Fruit fly (Drosophila melanogaster) whole organism, prepupa: Measurements from ENCODE around the gene mxc.

Experiments used
- Blimp-1 ChIP-seq: fragments of 200-800 bp; sonication (Bioruptor generic); optimal IDR thresholded peaks from 3 replicates; lab custom pipeline; 2017; ENCODE audit warnings: missing biosample characterization, missing genetic modification characterization, mild to moderate bottlenecking, moderate library complexity, missing genetic modification reagents
- CG11762 ChIP-seq: fragments of 200-800 bp; sonication (Bioruptor generic); optimal IDR thresholded peaks from 3 replicates; lab custom pipeline; 2016; ENCODE audit warnings: missing biosample characterization, missing genetic modification characterization; ENCODE audit not compliant: insufficient read depth
- CG15336 ChIP-seq: fragments of 200-800 bp; sonication (Bioruptor generic); IDR thresholded peaks from 2 replicates; pipeline ENCODE4 v1.3.6; 2022; ENCODE audit warnings: missing biosample characterization, missing genetic modification characterization
- CG16779 ChIP-seq: fragments of 200-800 bp; sonication (Bioruptor generic); optimal IDR thresholded peaks from 3 replicates; lab custom pipeline; 2017; ENCODE audit warnings: missing biosample characterization, mild to moderate bottlenecking, missing genetic modification characterization
- CG3032 ChIP-seq: fragments of 200-800 bp; optimal IDR thresholded peaks from 2 replicates; lab custom pipeline; 2019; ENCODE audit warnings: missing biosample characterization, mild to moderate bottlenecking, missing genetic modification characterization, moderate library complexity
- CG31627 ChIP-seq: fragments of 200-800 bp; sonication (Bioruptor generic); optimal IDR thresholded peaks from 3 replicates; lab custom pipeline; 2016; ENCODE audit warnings: missing biosample characterization, missing genetic modification characterization
- CG32006 ChIP-seq: fragments of 200-800 bp; sonication (Bioruptor generic); optimal IDR thresholded peaks from 3 replicates; lab custom pipeline; 2017; ENCODE audit warnings: missing biosample characterization, mild to moderate bottlenecking, missing genetic modification characterization
- CG34406 ChIP-seq: fragments of 200-800 bp; sonication (Bioruptor generic); optimal IDR thresholded peaks from 3 replicates; lab custom pipeline; 2016; ENCODE audit warnings: missing biosample characterization, missing genetic modification characterization
- CG6163 ChIP-seq: fragments of 200-800 bp; sonication (Bioruptor generic); IDR thresholded peaks from 3 replicates; pipeline ENCODE4 v1.3.6; 2022; ENCODE audit warnings: missing biosample characterization, missing genetic modification characterization
- CG6792 ChIP-seq: fragments of 200-800 bp; sonication (Bioruptor generic); optimal IDR thresholded peaks from 3 replicates; lab custom pipeline; 2016; ENCODE audit warnings: missing biosample characterization, missing genetic modification characterization
- CG6854 ChIP-seq: fragments of 200-800 bp; sonication (Bioruptor generic); optimal IDR thresholded peaks from 2 replicates; lab custom pipeline; 2017; ENCODE audit warnings: missing biosample characterization, mild to moderate bottlenecking, missing genetic modification characterization
- CG8319 ChIP-seq: fragments of 200-800 bp; sonication (Bioruptor generic); optimal IDR thresholded peaks from 3 replicates; lab custom pipeline; 2016; ENCODE audit warnings: missing biosample characterization, missing genetic modification characterization
- CG9139 ChIP-seq: fragments of 200-800 bp; sonication (Bioruptor generic); optimal IDR thresholded peaks from 3 replicates; lab custom pipeline; 2017; ENCODE audit warnings: missing biosample characterization, mild to moderate bottlenecking, missing genetic modification characterization
- Eip75B ChIP-seq: fragments of 200-800 bp; sonication (Bioruptor generic); optimal IDR thresholded peaks from 3 replicates; lab custom pipeline; 2016; ENCODE audit warnings: missing biosample characterization, missing genetic modification characterization
- Eip78C ChIP-seq: fragments of 200-800 bp; sonication (Bioruptor generic); peaks from one replicate; lab custom pipeline; 2016; ENCODE audit warnings: missing biosample characterization, missing genetic modification characterization
- Eip93F ChIP-seq: fragments of 200-800 bp; sonication (Bioruptor generic); optimal IDR thresholded peaks from 2 replicates; lab custom pipeline; 2016; ENCODE audit warnings: missing biosample characterization, mild to moderate bottlenecking, missing genetic modification characterization
- Ets21C ChIP-seq: fragments of 200-800 bp; sonication (Bioruptor generic); optimal IDR thresholded peaks from 3 replicates; lab custom pipeline; 2016; ENCODE audit warnings: missing biosample characterization, missing genetic modification characterization
- Ets96B ChIP-seq: fragments of 200-800 bp; optimal IDR thresholded peaks from 2 replicates; lab custom pipeline; 2019; ENCODE audit warnings: missing biosample characterization, mild to moderate bottlenecking, missing genetic modification characterization, moderate library complexity
- Gug ChIP-seq: fragments of 200-800 bp; sonication (Bioruptor generic); IDR thresholded peaks from 2 replicates; pipeline ENCODE4 v1.3.6; 2022; ENCODE audit warnings: missing biosample characterization, missing genetic modification characterization
- Lpt ChIP-seq: fragments of 200-800 bp; sonication (Bioruptor generic); optimal IDR thresholded peaks from 3 replicates; lab custom pipeline; 2016; ENCODE audit warnings: missing biosample characterization, missing genetic modification characterization
- OdsH ChIP-seq: fragments of 200-800 bp; sonication (Bioruptor generic); optimal IDR thresholded peaks from 3 replicates; lab custom pipeline; 2016; ENCODE audit warnings: missing biosample characterization, missing genetic modification characterization
- Smox ChIP-seq: fragments of 200-800 bp; sonication (Bioruptor generic); optimal IDR thresholded peaks from 3 replicates; lab custom pipeline; 2016; ENCODE audit warnings: missing biosample characterization, missing genetic modification characterization
- Sox14 ChIP-seq: fragments of 200-800 bp; sonication (Bioruptor generic); optimal IDR thresholded peaks from 3 replicates; lab custom pipeline; 2016; ENCODE audit warnings: missing biosample characterization, missing genetic modification characterization
- Sox15 ChIP-seq: fragments of 200-800 bp; sonication (Bioruptor generic); optimal IDR thresholded peaks from 3 replicates; lab custom pipeline; 2016; ENCODE audit warnings: missing biosample characterization, missing genetic modification characterization
- acj6 ChIP-seq: fragments of 200-800 bp; sonication (Bioruptor generic); optimal IDR thresholded peaks from 3 replicates; lab custom pipeline; 2016; ENCODE audit warnings: missing biosample characterization, missing genetic modification characterization
- dsx ChIP-seq: fragments of 200-800 bp; optimal IDR thresholded peaks from 3 replicates; lab custom pipeline; 2019; ENCODE audit warnings: missing biosample characterization, mild to moderate bottlenecking, missing genetic modification characterization, moderate library complexity; ENCODE audit not compliant: poor library complexity, severe bottlenecking
- esn ChIP-seq: fragments of 200-800 bp; sonication (Bioruptor generic); optimal IDR thresholded peaks from 2 replicates; lab custom pipeline; 2016; ENCODE audit warnings: missing biosample characterization, mild to moderate bottlenecking, missing genetic modification characterization, moderate library complexity
- lz ChIP-seq: fragments of 200-800 bp; sonication (Bioruptor generic); optimal IDR thresholded peaks from 3 replicates; lab custom pipeline; 2016; ENCODE audit warnings: missing biosample characterization, missing genetic modification characterization
- salr ChIP-seq, 2 experiments: fragments of 200-800 bp; sonication (Bioruptor generic); optimal IDR thresholded peaks; 3 replicates each; lab custom pipeline; 2016 to 2018; ENCODE audit warnings: missing biosample characterization in 2 of 2, missing genetic modification characterization in 2 of 2, mild to moderate bottlenecking in 1 of 2
- svp ChIP-seq: fragments of 200-800 bp; sonication (Bioruptor generic); peaks from one replicate; lab custom pipeline; 2016; ENCODE audit warnings: missing biosample characterization, missing genetic modification characterization
- topi ChIP-seq: fragments of 200-800 bp; sonication (Bioruptor generic); optimal IDR thresholded peaks from 3 replicates; lab custom pipeline; 2016; ENCODE audit warnings: missing biosample characterization, missing genetic modification characterization

The mxc gene

DNA sequence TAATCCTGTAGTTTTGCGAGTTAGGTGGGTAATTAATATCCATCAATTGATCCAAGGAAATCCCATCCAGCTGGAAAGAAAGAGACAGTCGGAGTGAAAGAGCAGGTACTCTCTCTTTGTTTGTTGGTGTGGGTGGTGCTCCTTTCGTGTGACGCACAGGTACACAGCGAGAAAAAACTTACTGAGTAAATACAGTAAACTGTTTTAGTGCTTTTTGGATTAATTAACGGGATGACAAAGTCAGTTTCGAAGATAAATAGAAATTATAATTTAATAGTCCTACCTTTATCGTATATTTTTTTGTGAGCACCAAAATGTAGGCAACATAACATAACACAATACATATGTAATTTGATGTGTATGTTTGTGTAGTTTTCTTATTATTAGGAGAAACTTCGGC is 4.8 kb upstream of the mxc start (continued):
- peak; percentile 62 for TF ChIP-seq esn
- peak; percentile 58 for TF ChIP-seq OdsH (GFP tag; lab: Kevin White, UChicago)
- no peak for TF ChIP-seq CG9139 (GFP tag; lab: Kevin White, UChicago)
- peak; percentile 54 for TF ChIP-seq Smox (GFP tag; lab: Kevin White, UChicago)
- TF ChIP-seq CG3032 (tag; lab: Kevin White, UChicago): peak; percentile 24
- TF ChIP-seq CG16779 (tag; lab: Kevin White, UChicago): no peak
- TF ChIP-seq CG8319 (GFP tag; lab: Kevin White, UChicago): no peak
- 0 out of 2 replicates have a peak, but pooled peaks have one; percentile 27 for TF ChIP-seq Gug
- TF ChIP-seq, all 60 proteins: peak for 38

DNA sequence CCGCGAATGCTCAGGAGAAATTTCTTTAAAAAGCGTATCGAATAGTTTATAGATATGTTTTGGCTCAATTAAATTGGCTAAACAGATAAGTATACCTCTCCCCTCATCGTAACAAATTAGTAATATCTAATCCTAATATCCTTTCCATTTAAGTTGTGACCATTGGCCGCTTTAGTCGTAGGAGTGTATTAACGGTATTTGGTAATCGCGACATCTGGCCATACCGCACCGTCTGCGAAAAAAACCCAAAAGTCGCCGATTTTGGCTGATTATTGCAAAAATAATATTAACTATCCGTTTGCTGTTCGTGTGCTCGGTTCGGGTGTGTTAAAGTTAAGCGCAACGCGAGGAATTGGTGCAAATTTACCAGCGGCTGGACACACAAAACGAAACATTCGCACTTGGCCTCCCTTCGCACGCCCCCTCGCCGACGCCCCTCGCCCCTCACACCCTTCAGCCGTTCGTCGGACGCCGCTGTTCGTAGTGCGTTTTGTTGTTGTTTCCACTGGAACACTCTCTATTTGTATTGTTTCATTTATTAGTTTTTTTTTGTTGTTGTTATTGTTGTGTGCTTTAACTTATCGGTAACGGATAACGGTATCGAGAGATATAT is 4.0 kb upstream of the mxc start, which contains the start of the genes amx and Dsor1:
amx (minus strand) TSS at position 166 of the 613 bp plus-strand sequence.
Dsor1 (plus strand) TSS at position 172 of the 613 bp plus-strand sequence.
- TF ChIP-seq Sox15 (GFP tag; lab: Kevin White, UChicago): no peak
- TF ChIP-seq CG31627 (GFP tag; lab: Kevin White, UChicago): no peak
- TF ChIP-seq svp (GFP tag; lab: Kevin White, UChicago): peak; percentile 11
- TF ChIP-seq CG6854 (GFP tag; lab: Kevin White, UChicago): no peak
- TF ChIP-seq Eip78C (GFP tag; lab: Kevin White, UChicago): peak; percentile 59
- no peak for TF ChIP-seq CG11762
- TF ChIP-seq Sox14 (GFP tag; lab: Kevin White, UChicago): peak; percentile 7
- TF ChIP-seq Eip93F: no peak
- TF ChIP-seq CG15336 (GFP tag; lab: Robert Waterston, UW): no peak
- TF ChIP-seq, all 60 proteins: peak for 3

DNA sequence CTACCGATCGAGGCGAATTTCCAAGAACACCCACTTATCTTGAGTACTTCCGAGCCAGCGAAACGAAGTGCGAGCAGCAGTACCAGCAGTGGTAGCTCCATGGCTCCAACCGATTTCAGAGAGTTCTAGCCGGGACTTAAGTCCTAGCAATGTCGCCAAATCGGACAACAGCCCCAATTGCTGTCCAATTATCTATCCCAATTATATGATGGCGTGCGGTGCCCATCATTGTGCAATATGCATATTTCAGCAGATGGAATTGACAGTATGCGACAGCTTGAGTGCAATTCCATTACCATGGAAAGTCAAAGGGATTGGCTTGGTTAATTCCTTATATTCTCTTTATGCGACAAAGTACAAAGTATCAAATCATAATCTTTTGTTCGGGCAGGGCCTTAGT is 6.8 kb downstream of the mxc start, which contains the start of gene Ir8a:
Ir8a (minus strand) TSS at position 101 of the 400 bp plus-strand sequence.
- no peak for TF ChIP-seq dsx (GFP tag; lab: Kevin White, UChicago)
- no peak for TF ChIP-seq Ets21C
- TF ChIP-seq CG6792 (GFP tag; lab: Kevin White, UChicago): no peak
- TF ChIP-seq esn: no peak
- TF ChIP-seq topi (GFP tag; lab: Kevin White, UChicago): no peak
- TF ChIP-seq CG9139 (GFP tag; lab: Kevin White, UChicago): no peak
- no peak for TF ChIP-seq acj6
- TF ChIP-seq lz (GFP tag; lab: Kevin White, UChicago): no peak
- TF ChIP-seq OdsH (GFP tag; lab: Kevin White, UChicago): no peak
- TF ChIP-seq CG16779 (tag; lab: Kevin White, UChicago): no peak

DNA sequence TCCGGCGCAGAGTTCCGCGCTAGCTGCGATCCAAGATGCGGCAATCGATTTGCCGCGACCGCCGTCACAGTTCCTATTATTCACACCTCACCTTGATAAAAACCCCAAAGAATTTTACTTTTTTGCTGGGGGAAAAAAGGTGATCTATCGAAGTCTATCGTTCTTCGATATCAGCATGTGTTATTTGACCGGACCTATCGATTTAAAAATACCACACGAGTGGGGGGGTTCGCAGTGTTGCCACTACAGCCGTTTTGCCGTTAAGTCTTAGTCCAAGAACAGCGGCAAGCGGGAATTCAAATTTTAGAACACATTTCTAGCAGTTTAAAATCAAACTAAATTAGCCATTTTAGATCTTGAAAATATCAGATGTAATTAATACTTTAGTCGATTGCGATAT is 11.1 kb downstream of the mxc start, which contains the start of gene CG12121:
CG12121 (minus strand) TSS at position 180 of the 400 bp plus-strand sequence.
- TF ChIP-seq Ets21C (no peak), Ets96B (no peak), CG34406 (GFP tag; lab: Kevin White, UChicago) (no peak), Blimp-1 (GFP tag; lab: Kevin White, UChicago) (no peak), CG32006 (GFP tag; lab: Kevin White, UChicago) (no peak)
- TF ChIP-seq, all 60 proteins: peak for 0

DNA sequence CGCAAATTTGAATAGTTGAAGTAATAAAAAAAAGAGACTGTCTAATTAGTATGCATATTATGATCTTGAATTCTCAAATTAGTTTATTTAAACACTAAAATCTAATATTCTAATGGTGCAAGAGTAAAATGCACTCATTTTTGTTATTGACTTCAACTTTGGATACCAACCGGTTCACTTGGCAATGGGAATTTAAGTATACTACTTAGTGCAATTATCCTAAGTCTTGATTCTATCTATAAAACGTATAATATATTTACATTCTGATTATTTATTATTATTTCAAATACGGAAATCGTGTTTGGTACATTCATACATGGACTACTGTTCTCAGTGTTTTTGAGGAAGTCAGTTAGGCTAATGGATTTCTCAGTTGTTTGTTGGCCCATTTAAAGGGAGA is 16.4 kb downstream of the mxc start, which contains the start of gene Gr8a:
Gr8a (plus strand) TSS at position 301 of the 400 bp plus-strand sequence.
- TF ChIP-seq svp (GFP tag; lab: Kevin White, UChicago) (no peak), salr (GFP tag; optimal IDR thresholded peaks at IDR 0.05; lab: Kevin White, UChicago) (no peak), Eip75B (GFP tag; lab: Kevin White, UChicago) (no peak), Lpt (GFP tag; lab: Kevin White, UChicago) (no peak), Blimp-1 (GFP tag; lab: Kevin White, UChicago) (no peak), CG6163 (GFP tag; lab: Robert Waterston, UW) (no peak), CG6792 (GFP tag; lab: Kevin White, UChicago) (no peak)
- TF ChIP-seq, all 60 proteins: peak for 0
